Fruit fly (Drosophila melanogaster) whole organism: ENCODE results near the gene Alp12.

Source experiments
- CG8478 ChIP-seq: fragments of >200 bp; optimal IDR thresholded peaks from 2 replicates; lab custom pipeline; 2018; ENCODE audit warnings: inconsistent platforms
- Dll ChIP-seq: fragments of >200 bp; optimal IDR thresholded peaks from 2 replicates; lab custom pipeline; 2017
- EcR ChIP-seq, 2 experiments: fragments of >200 bp; optimal IDR thresholded peaks; 2 replicates each; lab custom pipeline; 2017; ENCODE audit warnings: missing biosample characterization in 2 of 2, missing genetic modification characterization in 2 of 2, missing genetic modification reagents in 2 of 2
- pan ChIP-seq: fragments of >200 bp; optimal IDR thresholded peaks from 2 replicates; lab custom pipeline; 2017
- psq ChIP-seq: fragments of >200 bp; optimal IDR thresholded peaks from 2 replicates; lab custom pipeline; 2017
- usp ChIP-seq: fragments of >200 bp; optimal IDR thresholded peaks from 2 replicates; lab custom pipeline; 2017; ENCODE audit warnings: missing biosample characterization, missing genetic modification characterization, mixed read lengths

Alp12 gene

DNA sequence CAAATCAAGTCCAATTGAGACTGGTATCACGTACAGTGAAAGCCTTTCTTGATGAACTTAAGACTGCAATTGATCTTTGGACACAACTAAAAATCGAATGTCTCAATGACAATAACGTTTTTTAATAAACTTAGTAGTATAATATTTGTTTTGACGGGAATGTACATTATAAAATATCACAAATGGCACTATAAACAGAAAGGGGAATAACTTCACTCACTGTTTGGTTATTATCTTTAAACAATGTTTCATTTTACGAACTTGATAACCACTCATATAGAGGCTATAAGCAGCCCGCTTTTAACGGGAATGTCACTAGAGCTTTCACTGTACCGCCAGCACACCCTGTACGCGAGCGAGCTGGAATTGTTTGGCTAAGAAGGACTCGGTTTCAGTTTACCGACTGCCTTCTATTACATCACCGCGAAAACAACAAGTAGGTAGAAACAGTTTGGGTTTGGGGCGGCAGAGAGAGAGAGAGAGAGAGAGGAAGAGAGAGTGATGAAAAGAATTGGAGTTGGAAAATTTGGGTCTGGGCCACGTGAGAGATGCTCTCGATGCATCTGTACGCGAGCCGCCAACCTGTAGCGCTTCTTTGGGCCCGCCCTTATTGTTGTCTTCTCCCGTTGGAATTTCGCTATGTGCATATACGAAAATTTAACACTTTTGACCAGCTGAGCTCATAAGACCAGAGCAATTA, 26.1 kb upstream of the Alp12 start:
- no peak for TF ChIP-seq pan
- TF ChIP-seq Dll (lab: Kevin White, UChicago) = peak; percentile 54

DNA sequence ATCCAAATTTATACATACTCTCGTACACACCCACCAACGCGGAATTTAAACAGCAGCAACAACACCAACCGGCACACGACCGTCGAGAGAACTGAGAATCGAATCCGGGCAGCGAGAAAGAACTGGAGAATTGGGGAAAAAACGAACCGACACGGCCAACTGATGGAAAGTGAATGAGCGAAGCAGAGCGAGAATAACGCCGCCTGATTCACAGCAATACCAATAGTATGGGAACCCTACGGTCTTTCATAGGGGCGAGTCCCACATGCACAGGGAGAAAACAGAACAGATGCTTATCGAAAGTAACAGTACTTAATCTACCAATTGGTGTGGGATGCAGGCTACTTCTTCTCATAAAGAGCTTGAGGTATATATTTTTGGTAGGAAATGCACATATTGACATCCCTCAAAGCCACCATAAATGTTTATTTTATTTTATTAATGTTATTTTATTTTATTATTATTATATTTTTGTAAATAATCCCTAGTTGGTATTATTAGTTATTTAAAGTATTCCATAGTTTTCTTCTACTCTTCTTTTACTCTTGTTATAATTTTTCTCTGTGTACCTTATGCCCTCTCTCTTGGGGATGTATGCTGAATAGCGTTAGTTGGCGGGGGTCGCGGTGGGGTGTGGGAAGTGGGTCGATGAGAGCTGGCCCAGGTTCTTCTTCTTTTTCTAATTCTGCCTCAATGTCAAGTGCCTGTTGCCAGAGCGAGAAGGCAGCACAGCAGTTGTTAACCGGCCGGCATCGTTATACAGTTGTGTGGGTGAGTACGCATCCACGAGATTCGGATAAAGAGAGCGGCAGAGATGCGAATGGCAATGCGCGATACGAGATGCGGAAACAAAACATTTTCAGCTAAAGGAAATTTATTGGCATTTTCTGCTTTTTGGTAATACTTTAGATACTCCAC, 25.3 kb upstream of the Alp12 start, which contains the start of gene CG17544:
TSS of gene CG17544 (minus strand) at position 177 of the 918 bp plus-strand sequence.
- TF ChIP-seq EcR (GFP tag; optimal IDR thresholded peaks at IDR 0.05; lab: Kevin White, UChicago) = no peak
- no peak for TF ChIP-seq pan
- TF ChIP-seq CG8478 (lab: Kevin White, UChicago) = no peak
- TF ChIP-seq psq (lab: Kevin White, UChicago) = no peak
- TF ChIP-seq usp (GFP tag; lab: Kevin White, UChicago) = no peak

- TF ChIP-seq usp (GFP tag; lab: Kevin White, UChicago) = no peak
Measured at dm6 chr2L:19401914-19402313, 21.9 kb upstream of the Alp12 start.

DNA sequence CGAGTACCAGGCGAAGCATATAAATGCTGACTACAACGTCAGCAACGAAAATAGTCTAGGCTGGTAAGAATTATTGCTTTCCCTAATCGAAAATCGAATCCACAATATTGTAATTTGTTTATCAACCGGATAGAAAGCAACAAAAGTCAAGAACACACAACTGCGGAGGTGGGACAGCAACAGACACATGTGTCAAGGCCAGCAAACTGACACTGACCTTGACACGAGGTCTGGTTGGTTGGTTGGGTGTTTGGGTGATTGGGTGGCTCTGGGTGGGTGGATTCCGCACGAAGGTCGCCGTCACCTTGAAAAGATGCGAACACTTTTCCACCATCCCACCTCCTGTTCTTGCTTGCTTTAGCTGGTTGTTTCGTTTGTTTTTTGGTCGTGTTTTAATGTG, 21.2 kb upstream of the Alp12 start:
- TF ChIP-seq psq (lab: Kevin White, UChicago) (no peak), Dll (lab: Kevin White, UChicago) (no peak), EcR (GFP tag; optimal IDR thresholded peaks at IDR 0.05; lab: Kevin White, UChicago) (no peak), CG8478 (lab: Kevin White, UChicago) (no peak), pan (no peak), usp (GFP tag; lab: Kevin White, UChicago) (no peak)

- TF ChIP-seq EcR (GFP tag; optimal IDR thresholded peaks at IDR 0.05; lab: Kevin White, UChicago) (no peak), usp (GFP tag; lab: Kevin White, UChicago) (no peak)
Measured at dm6 chr2L:19403398-19403797, 20.5 kb upstream of the Alp12 start.

DNA sequence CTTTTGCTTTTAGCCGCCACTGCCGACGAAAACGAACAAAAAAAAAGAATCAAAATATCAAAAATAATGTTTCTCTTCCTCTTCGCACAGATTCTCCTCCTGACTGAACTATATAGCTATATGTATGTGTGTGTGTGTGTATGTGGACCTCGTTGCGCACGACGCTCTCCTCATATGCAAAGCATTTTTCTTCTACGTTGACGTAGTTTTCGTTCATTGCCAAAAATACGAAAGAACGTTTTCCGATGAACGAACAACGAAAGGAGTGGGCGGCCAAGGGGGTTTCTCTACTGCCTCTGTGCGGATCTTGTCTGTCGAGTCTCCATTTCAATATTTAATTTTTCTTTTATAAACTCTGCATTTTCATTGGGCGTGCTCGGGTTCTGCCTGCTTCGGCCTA, 19.0 kb upstream of the Alp12 start:
- TF ChIP-seq usp (GFP tag; lab: Kevin White, UChicago) (no peak), EcR (GFP tag; optimal IDR thresholded peaks at IDR 0.05; lab: Kevin White, UChicago) (no peak), Dll (lab: Kevin White, UChicago) (no peak)

DNA sequence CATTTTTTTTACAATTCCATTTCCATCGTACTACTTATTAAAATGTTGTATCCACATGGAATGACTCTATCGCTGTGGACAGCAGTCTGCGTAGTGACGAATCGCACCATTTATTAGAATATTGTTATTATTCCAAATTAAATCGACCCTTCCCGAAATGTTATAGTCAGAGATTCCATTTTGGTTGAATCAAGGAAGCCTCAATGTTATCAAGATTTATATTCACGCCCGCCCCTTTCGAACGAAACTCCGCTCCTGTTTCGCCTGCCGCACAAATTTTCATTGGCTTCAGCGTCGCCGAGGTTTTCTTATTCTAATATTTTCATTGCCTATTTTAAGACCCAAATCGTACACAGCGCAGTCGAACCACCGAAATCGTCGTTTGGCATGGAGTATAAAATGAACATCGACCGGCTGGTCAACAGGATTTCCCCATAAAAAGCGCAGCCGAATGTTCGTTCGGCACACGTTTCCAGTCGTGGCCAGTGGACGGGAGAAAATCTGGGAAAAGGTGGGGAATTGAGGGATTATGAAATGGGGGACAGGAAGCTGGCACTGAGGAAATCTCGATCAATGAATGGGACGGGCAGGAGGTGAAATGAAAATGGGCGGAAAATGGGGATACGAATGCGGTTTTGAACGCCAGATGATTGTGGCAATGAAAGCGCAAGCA, 18.0 kb upstream of the Alp12 start:
- TF ChIP-seq pan = no peak
- TF ChIP-seq psq (lab: Kevin White, UChicago) = no peak
- TF ChIP-seq usp (GFP tag; lab: Kevin White, UChicago) = no peak
- no peak for TF ChIP-seq CG8478 (lab: Kevin White, UChicago)
- no peak for TF ChIP-seq EcR (GFP tag; optimal IDR thresholded peaks at IDR 0.05; lab: Kevin White, UChicago)
- no peak for TF ChIP-seq Dll (lab: Kevin White, UChicago)

dm6 chr2L:19406419-19406818, 17.4 kb upstream of the Alp12 start:
- TF ChIP-seq pan (no peak), EcR (GFP tag; optimal IDR thresholded peaks at IDR 0.05; lab: Kevin White, UChicago) (no peak), Dll (lab: Kevin White, UChicago) (no peak), usp (GFP tag; lab: Kevin White, UChicago) (no peak)

DNA sequence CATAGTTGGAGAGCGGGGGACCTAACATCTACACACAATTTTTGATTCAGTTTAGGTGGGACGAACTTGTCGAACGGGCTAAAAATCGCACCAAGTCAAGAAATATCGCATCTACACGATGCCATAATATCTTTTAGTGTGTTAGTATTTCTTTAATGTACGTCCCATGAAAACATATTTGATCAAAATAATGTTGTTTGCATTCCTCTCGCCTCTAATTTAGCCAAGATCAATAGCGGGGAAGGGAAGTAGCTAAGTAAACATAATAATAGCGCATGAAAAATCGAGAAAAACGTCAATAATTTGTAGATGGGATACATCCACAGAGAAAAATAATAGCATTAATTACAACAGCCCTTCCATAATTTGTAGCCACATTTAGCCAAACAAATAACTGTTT, 11.9 kb upstream of the Alp12 start:
- no peak for TF ChIP-seq psq (lab: Kevin White, UChicago)
- no peak for TF ChIP-seq pan
- no peak for TF ChIP-seq CG8478 (lab: Kevin White, UChicago)
- TF ChIP-seq EcR (GFP tag; optimal IDR thresholded peaks at IDR 0.05; lab: Kevin White, UChicago) = no peak
- TF ChIP-seq usp (GFP tag; lab: Kevin White, UChicago) = no peak
- no peak for TF ChIP-seq Dll (lab: Kevin White, UChicago)

dm6 chr2L:19413118-19413893, 10.5 kb upstream of the Alp12 start:
- no peak for TF ChIP-seq CG8478 (lab: Kevin White, UChicago)
- no peak for TF ChIP-seq psq (lab: Kevin White, UChicago)
- TF ChIP-seq Dll (lab: Kevin White, UChicago) = no peak
- TF ChIP-seq usp (GFP tag; lab: Kevin White, UChicago) = no peak
- TF ChIP-seq EcR (GFP tag; optimal IDR thresholded peaks at IDR 0.05; lab: Kevin White, UChicago) = no peak
- TF ChIP-seq pan = no peak

- TF ChIP-seq psq (lab: Kevin White, UChicago) (no peak), usp (GFP tag; lab: Kevin White, UChicago) (no peak)
Measured at dm6 chr2L:19414233-19414749, 9.6 kb upstream of the Alp12 start.
